Worm (Caenorhabditis elegans): ENCODE measurements around the gene tir-1.

Gene tir-1

DNA sequence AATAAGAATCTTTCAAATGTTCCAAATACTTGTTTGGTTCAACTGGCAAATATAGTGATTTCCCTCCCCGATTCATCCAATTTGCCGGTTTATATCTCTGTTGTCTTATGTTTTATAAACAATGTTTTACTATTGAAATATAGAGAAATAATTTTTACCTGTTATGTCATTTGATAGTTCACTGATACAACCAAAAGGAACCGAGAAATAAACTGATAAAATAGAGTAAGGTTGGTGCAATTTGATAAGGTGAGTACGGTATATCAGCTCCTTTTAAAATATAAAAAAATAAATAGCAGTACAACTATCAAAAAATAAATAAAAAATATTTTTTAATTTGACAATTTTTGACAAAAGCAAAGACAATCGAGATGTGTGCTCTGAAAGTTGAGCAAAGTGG is 25.4 kb upstream of the tir-1 start:
- TF ChIP-seq unc-120 (tag; optimal IDR thresholded peaks at IDR 0.05; ENCODE audit: poor library complexity, severe bottlenecking) = no peak
- TF ChIP-seq flh-1 (GFP tag; optimal IDR thresholded peaks at IDR 0.05) = no peak
- TF ChIP-seq nhr-12 (tag; optimal IDR thresholded peaks at IDR 0.05) = no peak
- TF ChIP-seq tbx-8 (GFP tag; optimal IDR thresholded peaks at IDR 0.05) = no peak
- no peak for TF ChIP-seq lsy-2 (tag; optimal IDR thresholded peaks at IDR 0.05)
- TF ChIP-seq unc-39 (tag; optimal IDR thresholded peaks at IDR 0.05) = no peak
- TF ChIP-seq mls-2 (tag; optimal IDR thresholded peaks at IDR 0.05) = no peak
- TF ChIP-seq mep-1 (tag; optimal IDR thresholded peaks at IDR 0.05) = no peak
- no peak for TF ChIP-seq nhr-2 (tag; optimal IDR thresholded peaks at IDR 0.05)
- TF ChIP-seq pha-4 (tag; optimal IDR thresholded peaks at IDR 0.05) = no peak
- no peak for TF ChIP-seq cnd-1 (tag; optimal IDR thresholded peaks at IDR 0.05)
- TF ChIP-seq blmp-1 (tag; optimal IDR thresholded peaks at IDR 0.05) = no peak
- TF ChIP-seq bed-3 (GFP tag; optimal IDR thresholded peaks at IDR 0.05) = no peak
- no peak for TF ChIP-seq lin-32 (GFP tag; optimal IDR thresholded peaks at IDR 0.05)

DNA sequence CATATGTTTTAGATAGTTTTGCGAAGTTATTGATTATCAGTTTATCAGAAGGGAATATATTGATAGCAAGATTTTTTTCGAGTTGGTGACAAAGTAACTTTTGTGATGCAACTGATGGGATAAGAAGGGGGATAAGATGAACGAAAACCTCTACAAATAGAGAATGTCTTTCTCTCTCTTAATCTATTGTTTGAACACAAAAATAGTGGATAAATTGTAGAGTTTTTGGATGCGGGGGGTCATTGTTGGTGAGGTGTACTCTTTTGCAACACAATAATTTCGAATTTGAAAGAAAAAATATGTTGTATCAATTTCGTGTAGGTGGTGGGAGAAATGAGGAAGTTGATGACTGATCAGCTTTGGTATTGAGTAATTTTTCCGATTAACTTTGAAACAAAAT is 24.7 kb upstream of the tir-1 start, which contains the start of gene ZK1058.9:
Gene ZK1058.9, minus strand, starts transcription at position 101 of the 400 bp plus-strand sequence.
- TF ChIP-seq lin-13 (tag; optimal IDR thresholded peaks at IDR 0.05) (no peak), elt-1 (tag; optimal IDR thresholded peaks at IDR 0.05; ENCODE audit: borderline replicate concordance, insufficient read depth) (no peak), nhr-12 (tag; optimal IDR thresholded peaks at IDR 0.05) (no peak), zip-8 (tag; optimal IDR thresholded peaks at IDR 0.05) (no peak), unc-62 (GFP tag; optimal IDR thresholded peaks at IDR 0.05) (no peak), ceh-39 (tag; optimal IDR thresholded peaks at IDR 0.05) (no peak), elt-3 (tag; optimal IDR thresholded peaks at IDR 0.05) (no peak)

- TF ChIP-seq snpc-4 (tag; optimal IDR thresholded peaks at IDR 0.05) = no peak
- TF ChIP-seq zip-8 (tag; optimal IDR thresholded peaks at IDR 0.05) = no peak
- no peak for TF ChIP-seq mls-2 (tag; optimal IDR thresholded peaks at IDR 0.05)
- TF ChIP-seq mep-1 (tag; optimal IDR thresholded peaks at IDR 0.05) = no peak
- no peak for TF ChIP-seq unc-39 (tag; optimal IDR thresholded peaks at IDR 0.05)
- no peak for TF ChIP-seq lsy-2 (tag; optimal IDR thresholded peaks at IDR 0.05)
- TF ChIP-seq pha-4 (tag; optimal IDR thresholded peaks at IDR 0.05) = no peak
- no peak for TF ChIP-seq ham-2 (GFP tag; optimal IDR thresholded peaks at IDR 0.05)
- no peak for TF ChIP-seq elt-3 (tag; optimal IDR thresholded peaks at IDR 0.05)
- TF ChIP-seq sptf-1 (tag; optimal IDR thresholded peaks at IDR 0.05) = no peak
Measured at ce11 chrIII:3921646-3922328, 20.3 kb upstream of the tir-1 start, which contains the start of the genes metl-6 and nit-1. Gene metl-6 (minus strand): TSS chrIII:3921711. Gene nit-1 (plus strand): TSS chrIII:3922207.

ce11 chrIII:3918569-3918968 is 17.1 kb upstream of the tir-1 start, which contains the start of gene ZK1058.3:
Gene ZK1058.3 (plus strand): TSS chrIII:3918869.
- TF ChIP-seq ceh-83 (GFP tag; optimal IDR thresholded peaks at IDR 0.05) (no peak), mep-1 (tag; optimal IDR thresholded peaks at IDR 0.05) (no peak), ces-1 (GFP tag; optimal IDR thresholded peaks at IDR 0.05) (peak; percentile 8)

- TF ChIP-seq ceh-39 (tag; optimal IDR thresholded peaks at IDR 0.05) = peak; percentile 42
- no peak for TF ChIP-seq nhr-2 (tag; optimal IDR thresholded peaks at IDR 0.05)
- peak; percentile 62 for TF ChIP-seq lin-13 (tag; optimal IDR thresholded peaks at IDR 0.05)
- TF ChIP-seq drap-1 (GFP tag; optimal IDR thresholded peaks at IDR 0.05) = peak; percentile 89
- peak; percentile 64 for TF ChIP-seq sem-2 (GFP tag; optimal IDR thresholded peaks at IDR 0.05)
- peak; percentile 61 for TF ChIP-seq unc-120 (tag; optimal IDR thresholded peaks at IDR 0.05; ENCODE audit: poor library complexity, severe bottlenecking)
- TF ChIP-seq tbx-8 (GFP tag; optimal IDR thresholded peaks at IDR 0.05) = peak; percentile 63
- peak; percentile 71 for TF ChIP-seq pha-4 (tag; optimal IDR thresholded peaks at IDR 0.05)
- TF ChIP-seq unc-39 (tag; optimal IDR thresholded peaks at IDR 0.05) = peak; percentile 44
- TF ChIP-seq cnd-1 (tag; optimal IDR thresholded peaks at IDR 0.05) = peak; percentile 85
- peak; percentile 65 for TF ChIP-seq lsy-2 (tag; optimal IDR thresholded peaks at IDR 0.05)
- TF ChIP-seq nhr-28 (tag; optimal IDR thresholded peaks at IDR 0.05) = peak; percentile 41
- peak; percentile 55 for TF ChIP-seq mep-1 (tag; optimal IDR thresholded peaks at IDR 0.05)
- peak; percentile 93 for TF ChIP-seq mls-2 (tag; optimal IDR thresholded peaks at IDR 0.05)
- no peak for TF ChIP-seq snpc-4 (tag; optimal IDR thresholded peaks at IDR 0.05)
- peak; percentile 68 for TF ChIP-seq mab-5 (tag; optimal IDR thresholded peaks at IDR 0.05)
- peak; percentile 70 for TF ChIP-seq flh-1 (GFP tag; optimal IDR thresholded peaks at IDR 0.05)
- TF ChIP-seq bed-3 (GFP tag; optimal IDR thresholded peaks at IDR 0.05) = peak; percentile 48
- TF ChIP-seq elt-3 (tag; optimal IDR thresholded peaks at IDR 0.05) = peak; percentile 62
- TF ChIP-seq ceh-83 (GFP tag; optimal IDR thresholded peaks at IDR 0.05) = peak; percentile 74
- no peak for TF ChIP-seq unc-62 (GFP tag; optimal IDR thresholded peaks at IDR 0.05)
- no peak for TF ChIP-seq zip-8 (tag; optimal IDR thresholded peaks at IDR 0.05)
- no peak for TF ChIP-seq nhr-12 (tag; optimal IDR thresholded peaks at IDR 0.05)
- TF ChIP-seq ham-2 (GFP tag; optimal IDR thresholded peaks at IDR 0.05) = peak; percentile 71
- peak; percentile 71 for TF ChIP-seq lin-32 (GFP tag; optimal IDR thresholded peaks at IDR 0.05)
- TF ChIP-seq blmp-1 (tag; optimal IDR thresholded peaks at IDR 0.05) = peak; percentile 62
- TF ChIP-seq ceh-43 (GFP tag; optimal IDR thresholded peaks at IDR 0.05) = peak; percentile 83
- peak; percentile 84 for TF ChIP-seq hlh-1 (tag; optimal IDR thresholded peaks at IDR 0.05)
- peak; percentile 27 for TF ChIP-seq elt-1 (tag; optimal IDR thresholded peaks at IDR 0.05; ENCODE audit: borderline replicate concordance, insufficient read depth)
- peak; percentile 83 for TF ChIP-seq M03D4.4 (tag; optimal IDR thresholded peaks at IDR 0.05)
- peak; percentile 90 for TF ChIP-seq ztf-11 (tag; optimal IDR thresholded peaks at IDR 0.05)
- TF ChIP-seq nhr-237 (tag; optimal IDR thresholded peaks at IDR 0.05) = peak; percentile 72
- TF ChIP-seq nhr-76 (tag; optimal IDR thresholded peaks at IDR 0.05) = peak; percentile 84
- TF ChIP-seq sptf-1 (tag; optimal IDR thresholded peaks at IDR 0.05) = peak; percentile 94
- TF ChIP-seq ces-1 (GFP tag; optimal IDR thresholded peaks at IDR 0.05) = peak; percentile 44
Measured at ce11 chrIII:3916624-3917023, 15.2 kb upstream of the tir-1 start, which contains the start of gene ccdc-47. Gene ccdc-47 (plus strand): TSS chrIII:3916967.

Data from whole organism, mixed stage, embryonic.